Worm (Caenorhabditis elegans): ENCODE data around the gene fut-1.

DNA sequence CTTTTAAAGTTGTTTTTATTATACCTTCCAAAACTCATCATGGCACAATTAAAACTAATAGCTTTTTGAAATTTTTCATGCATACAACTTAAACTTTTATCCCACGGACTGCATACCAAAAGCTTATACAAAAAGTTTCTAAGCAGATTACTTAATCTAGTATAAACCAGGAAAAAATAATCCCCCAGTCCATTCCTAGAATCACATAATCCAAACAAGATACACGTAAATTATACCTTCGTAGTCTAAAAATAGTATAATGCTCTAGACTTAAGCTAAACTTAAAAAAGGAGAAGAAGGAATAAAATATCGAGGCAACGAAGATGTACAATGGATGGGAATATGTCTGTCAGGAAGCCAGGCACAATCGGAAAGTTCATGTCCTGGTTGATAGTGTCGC lies 35.8 kb upstream of the fut-1 start:
- TF ChIP-seq nhr-76 (tag; optimal IDR thresholded peaks at IDR 0.05) = no peak
- TF ChIP-seq elt-1 (tag; optimal IDR thresholded peaks at IDR 0.05; ENCODE audit: borderline replicate concordance, insufficient read depth) = no peak
- TF ChIP-seq nhr-28 (tag; optimal IDR thresholded peaks at IDR 0.05) = no peak
- TF ChIP-seq lsy-2 (tag; optimal IDR thresholded peaks at IDR 0.05) = no peak
- no peak for TF ChIP-seq elt-3 (tag; optimal IDR thresholded peaks at IDR 0.05)
- TF ChIP-seq lin-13 (tag; optimal IDR thresholded peaks at IDR 0.05) = no peak
- no peak for TF ChIP-seq snpc-4 (tag; optimal IDR thresholded peaks at IDR 0.05)
- no peak for TF ChIP-seq drap-1 (GFP tag; optimal IDR thresholded peaks at IDR 0.05)
- TF ChIP-seq pha-4 (tag; optimal IDR thresholded peaks at IDR 0.05) = no peak
- TF ChIP-seq hlh-1 (tag; optimal IDR thresholded peaks at IDR 0.05) = no peak
- no peak for TF ChIP-seq ztf-11 (tag; optimal IDR thresholded peaks at IDR 0.05)
- no peak for TF ChIP-seq unc-62 (GFP tag; optimal IDR thresholded peaks at IDR 0.05)
- TF ChIP-seq unc-39 (tag; optimal IDR thresholded peaks at IDR 0.05) = no peak
- TF ChIP-seq blmp-1 (tag; optimal IDR thresholded peaks at IDR 0.05) = no peak
